Fruit fly (Drosophila melanogaster) whole organism, embryonic: ENCODE data around the gene Svil.

ENCODE experiments used
- Antp ChIP-seq: fragments of 200-800 bp; sonication (Bioruptor generic); optimal IDR thresholded peaks from 3 replicates; lab custom pipeline; 2016; ENCODE audit warnings: missing biosample characterization, missing genetic modification characterization
- Atf3 ChIP-seq: fragments of 200-800 bp; sonication (Bioruptor generic); optimal IDR thresholded peaks from 3 replicates; lab custom pipeline; 2016; ENCODE audit warnings: missing biosample characterization, missing genetic modification characterization
- C15 ChIP-seq: fragments of 200-800 bp; sonication (Bioruptor generic); IDR thresholded peaks from 3 replicates; pipeline ENCODE4 v1.3.6; 2022; ENCODE audit warnings: missing biosample characterization, missing genetic modification characterization
- CG10274 ChIP-seq: fragments of 200-800 bp; sonication (Bioruptor generic); optimal IDR thresholded peaks from 3 replicates; lab custom pipeline; 2017; ENCODE audit warnings: missing biosample characterization, mild to moderate bottlenecking, missing genetic modification characterization
- CG10321 ChIP-seq: fragments of 200-800 bp; sonication (Bioruptor generic); IDR thresholded peaks from 2 replicates; pipeline ENCODE4 v1.3.6; 2022; ENCODE audit warnings: missing biosample characterization, missing genetic modification characterization
- CG11247 ChIP-seq: fragments of 200-800 bp; sonication (Bioruptor generic); IDR thresholded peaks from 2 replicates; pipeline ENCODE4 v1.3.6; 2022; ENCODE audit warnings: missing biosample characterization, missing genetic modification characterization
- CG11696 ChIP-seq: fragments of 200-800 bp; sonication (Bioruptor generic); IDR thresholded peaks from 2 replicates; pipeline ENCODE4 v1.3.6; 2022; ENCODE audit warnings: missing biosample characterization, missing genetic modification characterization
- CG14050 ChIP-seq: fragments of 200-800 bp; sonication (Bioruptor generic); IDR thresholded peaks from 3 replicates; pipeline ENCODE4 v1.3.6; 2022; ENCODE audit warnings: missing biosample characterization, missing genetic modification characterization
- CG15011 ChIP-seq: fragments of 200-800 bp; sonication (Bioruptor generic); optimal IDR thresholded peaks from 3 replicates; lab custom pipeline; 2018; ENCODE audit warnings: missing biosample characterization, mild to moderate bottlenecking, missing genetic modification characterization
- CG17186 ChIP-seq: fragments of 200-800 bp; sonication (Bioruptor generic); optimal IDR thresholded peaks from 3 replicates; lab custom pipeline; 2017; ENCODE audit warnings: missing biosample characterization, missing genetic modification reagents, missing genetic modification characterization
- CG2116 ChIP-seq: fragments of 200-800 bp; sonication (Bioruptor generic); optimal IDR thresholded peaks from 3 replicates; lab custom pipeline; 2018; ENCODE audit warnings: missing biosample characterization, mild to moderate bottlenecking, missing genetic modification characterization
- CG2199 ChIP-seq: fragments of 200-800 bp; sonication (Bioruptor generic); IDR thresholded peaks from 3 replicates; pipeline ENCODE4 v1.3.6; 2022; ENCODE audit warnings: missing biosample characterization, missing genetic modification characterization
- CG30431 ChIP-seq: fragments of 200-800 bp; sonication (Bioruptor generic); optimal IDR thresholded peaks from 2 replicates; lab custom pipeline; 2017; ENCODE audit warnings: missing biosample characterization, missing genetic modification characterization
- CG34224 ChIP-seq: fragments of 200-800 bp; sonication (Bioruptor generic); IDR thresholded peaks from 3 replicates; pipeline ENCODE4 v1.3.6; 2022; ENCODE audit warnings: missing biosample characterization, missing genetic modification characterization; ENCODE audit not compliant: partially characterized antibody
- CG4282 ChIP-seq: fragments of 200-800 bp; sonication (Bioruptor generic); optimal IDR thresholded peaks from 2 replicates; lab custom pipeline; 2016; ENCODE audit warnings: missing biosample characterization, missing genetic modification characterization
- CG4328 ChIP-seq: fragments of 200-800 bp; sonication (Bioruptor generic); optimal IDR thresholded peaks from 3 replicates; lab custom pipeline; 2017; ENCODE audit warnings: missing biosample characterization, missing genetic modification reagents, missing genetic modification characterization
- CG7372 ChIP-seq: fragments of 200-800 bp; sonication (Bioruptor generic); IDR thresholded peaks from 2 replicates; pipeline ENCODE4 v1.3.6; 2022; ENCODE audit warnings: missing biosample characterization, missing genetic modification characterization
- CG7745 ChIP-seq: fragments of 200-800 bp; sonication (Bioruptor generic); optimal IDR thresholded peaks from 2 replicates; lab custom pipeline; 2018; ENCODE audit warnings: missing biosample characterization, mild to moderate bottlenecking, missing genetic modification characterization, moderate library complexity
- Chrac-16 ChIP-seq: fragments of 200-800 bp; sonication (Bioruptor generic); optimal IDR thresholded peaks from 3 replicates; lab custom pipeline; 2016; ENCODE audit warnings: missing biosample characterization, missing genetic modification characterization
- CkIIα-i1 ChIP-seq: fragments of 200-800 bp; sonication (Bioruptor generic); IDR thresholded peaks from 2 replicates; pipeline ENCODE4 v1.3.6; 2022; ENCODE audit warnings: missing biosample characterization, missing genetic modification characterization
- Doc3 ChIP-seq: fragments of 200-800 bp; sonication (Bioruptor generic); IDR thresholded peaks from 3 replicates; pipeline ENCODE4 v1.3.6; 2022; ENCODE audit warnings: missing biosample characterization, missing genetic modification characterization; ENCODE audit not compliant: partially characterized antibody
- Drgx ChIP-seq: fragments of 200-800 bp; sonication (Bioruptor generic); IDR thresholded peaks from 2 replicates; pipeline ENCODE4 v1.3.6; 2022; ENCODE audit warnings: missing biosample characterization, missing genetic modification characterization
- Elba2 ChIP-seq: fragments of 200-800 bp; sonication (Bioruptor generic); optimal IDR thresholded peaks from 3 replicates; lab custom pipeline; 2016; ENCODE audit warnings: missing biosample characterization, missing genetic modification characterization
- HLH54F ChIP-seq: fragments of 200-800 bp; sonication (Bioruptor generic); optimal IDR thresholded peaks from 3 replicates; lab custom pipeline; 2016; ENCODE audit warnings: missing biosample characterization, missing genetic modification characterization
- Hmx ChIP-seq: fragments of 200-800 bp; sonication (Bioruptor generic); optimal IDR thresholded peaks from 2 replicates; lab custom pipeline; 2016; ENCODE audit warnings: missing biosample characterization, missing genetic modification characterization
- MBD-R2 ChIP-seq: fragments of 200-800 bp; sonication (Bioruptor generic); IDR thresholded peaks from 2 replicates; pipeline ENCODE4 v1.3.6; 2022; ENCODE audit warnings: missing biosample characterization, missing genetic modification characterization
- Mad ChIP-seq: fragments of 200-800 bp; sonication (Bioruptor generic); optimal IDR thresholded peaks from 2 replicates; lab custom pipeline; 2016; ENCODE audit warnings: missing biosample characterization, missing genetic modification characterization
- Optix ChIP-seq: fragments of 200-800 bp; sonication (Bioruptor generic); IDR thresholded peaks from 3 replicates; pipeline ENCODE4 v1.3.6; 2022; ENCODE audit warnings: missing biosample characterization, missing genetic modification characterization
- Sin3A ChIP-seq: fragments of >200 bp; optimal IDR thresholded peaks from 2 replicates; lab custom pipeline; 2018
- amos ChIP-seq: fragments of 200-800 bp; sonication (Bioruptor generic); IDR thresholded peaks from 2 replicates; pipeline ENCODE4 v1.3.6; 2022; ENCODE audit warnings: missing biosample characterization, missing genetic modification characterization; ENCODE audit not compliant: partially characterized antibody
- cg ChIP-seq: fragments of 200-800 bp; sonication (Bioruptor generic); optimal IDR thresholded peaks from 3 replicates; lab custom pipeline; 2019; ENCODE audit warnings: missing biosample characterization, mild to moderate bottlenecking, missing genetic modification characterization, moderate library complexity
- crc ChIP-seq: fragments of 200-800 bp; sonication (Bioruptor generic); optimal IDR thresholded peaks from 2 replicates; lab custom pipeline; 2016; ENCODE audit warnings: missing biosample characterization, missing genetic modification characterization
- eve ChIP-seq, 2 experiments: fragments of >200 bp; optimal IDR thresholded peaks; 2 replicates each; lab custom pipeline; 2017; ENCODE audit warnings: missing biosample characterization in 2 of 2, missing genetic modification characterization in 2 of 2
- gsb ChIP-seq: fragments of 200-800 bp; sonication (Bioruptor generic); IDR thresholded peaks from 2 replicates; pipeline ENCODE4 v1.3.6; 2022; ENCODE audit warnings: missing biosample characterization, missing genetic modification characterization
- hbn ChIP-seq: fragments of 200-800 bp; sonication (Bioruptor generic); IDR thresholded peaks from 2 replicates; pipeline ENCODE4 v1.3.6; 2022; ENCODE audit warnings: missing biosample characterization, missing genetic modification characterization; ENCODE audit not compliant: partially characterized antibody
- her ChIP-seq: fragments of 200-800 bp; sonication (Bioruptor generic); optimal IDR thresholded peaks from 2 replicates; lab custom pipeline; 2016; ENCODE audit warnings: missing biosample characterization, missing genetic modification characterization
- jing ChIP-seq: fragments of 200-800 bp; sonication (Bioruptor generic); optimal IDR thresholded peaks from 2 replicates; lab custom pipeline; 2018; ENCODE audit warnings: missing biosample characterization, mild to moderate bottlenecking, missing genetic modification characterization
- jumu ChIP-seq: fragments of 200-800 bp; sonication (Bioruptor generic); optimal IDR thresholded peaks from 3 replicates; lab custom pipeline; 2016; ENCODE audit warnings: missing biosample characterization, missing genetic modification characterization
- lmd ChIP-seq: fragments of 200-800 bp; sonication (Bioruptor generic); IDR thresholded peaks from 2 replicates; pipeline ENCODE4 v1.3.6; 2022; ENCODE audit warnings: missing biosample characterization, missing genetic modification characterization
- luna ChIP-seq: fragments of 200-800 bp; sonication (Bioruptor generic); optimal IDR thresholded peaks from 2 replicates; lab custom pipeline; 2016; ENCODE audit warnings: missing biosample characterization, missing genetic modification characterization
- mam ChIP-seq: fragments of 200-800 bp; sonication (Bioruptor generic); optimal IDR thresholded peaks from 3 replicates; lab custom pipeline; 2016; ENCODE audit warnings: missing biosample characterization, missing genetic modification characterization
- otp ChIP-seq: fragments of 200-800 bp; sonication (Bioruptor generic); IDR thresholded peaks from 3 replicates; pipeline ENCODE4, ENCODE4 v1.3.6; 2022; ENCODE audit warnings: missing biosample characterization, missing genetic modification characterization
- phol ChIP-seq: fragments of 200-800 bp; sonication (Bioruptor generic); optimal IDR thresholded peaks from 3 replicates; lab custom pipeline; 2018; ENCODE audit warnings: missing biosample characterization, mild to moderate bottlenecking, missing genetic modification characterization, moderate library complexity
- sim ChIP-seq: fragments of 200-800 bp; sonication (Bioruptor generic); IDR thresholded peaks from 2 replicates; pipeline ENCODE4 v1.3.6; 2022; ENCODE audit warnings: missing biosample characterization, missing genetic modification characterization
- sob ChIP-seq: fragments of 200-800 bp; sonication (Bioruptor generic); IDR thresholded peaks from 2 replicates; pipeline ENCODE4 v1.3.6; 2022; ENCODE audit warnings: missing biosample characterization, missing genetic modification characterization
- trh ChIP-seq: fragments of 200-800 bp; sonication (Bioruptor generic); optimal IDR thresholded peaks from 2 replicates; lab custom pipeline; 2016; ENCODE audit warnings: missing biosample characterization, missing genetic modification characterization
- unc-4 ChIP-seq: fragments of 200-800 bp; sonication (Bioruptor generic); IDR thresholded peaks from 2 replicates; pipeline ENCODE4 v1.3.6; 2022; ENCODE audit warnings: missing biosample characterization, missing genetic modification characterization; ENCODE audit not compliant: partially characterized antibody
- unpg ChIP-seq: fragments of 200-800 bp; sonication (Bioruptor generic); optimal IDR thresholded peaks from 3 replicates; lab custom pipeline; 2018; ENCODE audit warnings: missing biosample characterization, mild to moderate bottlenecking, missing genetic modification characterization, moderate library complexity
- usp ChIP-seq: fragments of >200 bp; optimal IDR thresholded peaks from 2 replicates; lab custom pipeline; 2017; ENCODE audit warnings: missing biosample characterization, missing genetic modification characterization
- vfl ChIP-seq: fragments of 200-800 bp; sonication (Bioruptor generic); optimal IDR thresholded peaks from 2 replicates; lab custom pipeline; 2016; ENCODE audit warnings: missing biosample characterization, missing genetic modification characterization
- wdn ChIP-seq: fragments of 200-800 bp; sonication (Bioruptor generic); IDR thresholded peaks from 2 replicates; pipeline ENCODE4 v1.3.6; 2022; ENCODE audit warnings: missing biosample characterization, missing genetic modification characterization

Svil gene

DNA sequence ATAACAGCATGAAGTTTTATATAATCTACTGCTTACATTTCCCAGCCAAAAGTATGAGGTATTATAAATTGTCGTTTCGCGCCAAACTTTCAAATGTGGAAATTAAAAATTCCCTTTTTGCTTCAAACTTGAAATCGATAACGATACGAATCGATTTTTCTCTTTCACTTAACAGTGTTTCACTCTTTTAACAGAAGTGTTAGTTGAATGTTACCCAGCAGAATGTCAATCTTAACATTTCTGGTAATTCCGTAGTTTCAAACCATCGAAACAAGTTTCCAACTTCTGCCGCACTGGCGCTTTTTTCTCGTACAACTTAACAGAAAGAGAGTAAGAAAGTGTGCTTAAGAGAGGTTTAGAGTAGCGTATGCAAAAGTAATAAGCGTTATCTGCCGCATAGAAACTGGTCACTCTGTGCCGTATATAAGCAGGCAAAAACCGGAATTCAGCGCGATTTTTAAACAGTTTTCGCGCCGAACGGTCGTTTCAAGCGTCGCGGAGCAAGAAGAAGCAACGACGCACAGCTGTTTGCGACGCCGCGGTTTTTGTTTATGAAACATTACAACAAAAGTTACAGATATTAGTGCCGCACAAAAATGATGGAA, 89.1 kb downstream of the Svil start (continued):
- TF ChIP-seq crc (GFP tag; lab: Kevin White, UChicago) (no peak), Elba2 (GFP tag; lab: Kevin White, UChicago) (no peak), sob (GFP tag; lab: Robert Waterston, UW) (peak; percentile 66), Atf3 (GFP tag; lab: Kevin White, UChicago) (no peak), HLH54F (GFP tag; lab: Kevin White, UChicago) (peak; percentile 6), Drgx (no peak), vfl (peak; percentile 30), trh (GFP tag; lab: Kevin White, UChicago) (peak; percentile 29), Optix (no peak), cg (no peak), lmd (GFP tag; lab: Robert Waterston, UW) (no peak; the same call in 1 of the 2 replicates), CG7372 (GFP tag; lab: Robert Waterston, UW) (no peak), C15 (GFP tag; lab: Robert Waterston, UW) (no peak), CG2199 (GFP tag; lab: Robert Waterston, UW) (0 out of 3 replicates have a peak, but pooled peaks have one; percentile 64), Hmx (GFP tag; lab: Kevin White, UChicago) (no peak), CG30431 (GFP tag; lab: Kevin White, UChicago) (no peak), Mad (GFP tag; lab: Kevin White, UChicago) (no peak), Doc3 (peak; percentile 38; the same call in 1 of the 3 replicates), CG11247 (GFP tag; lab: Robert Waterston, UW) (0 out of 2 replicates have a peak, but pooled peaks have one; percentile 45), CG7745 (tag; lab: Kevin White, UChicago) (peak; percentile 67), jing (GFP tag; lab: Kevin White, UChicago) (no peak), wdn (GFP tag; lab: Robert Waterston, UW) (peak; percentile 25; the same call in 1 of the 2 replicates), eve (GFP tag; optimal IDR thresholded peaks at IDR 0.05; lab: Kevin White, UChicago) (peak in 1 of 2 experiments; percentile 67), CG2116 (GFP tag; lab: Kevin White, UChicago) (peak; percentile 88), her (GFP tag; lab: Kevin White, UChicago) (peak; percentile 67), CG4282 (peak; percentile 37), gsb (no peak), unpg (GFP tag; lab: Kevin White, UChicago) (peak; percentile 22), sim (GFP tag; lab: Robert Waterston, UW) (no peak), unc-4 (GFP tag; lab: Robert Waterston, UW) (peak; percentile 68), jumu (no peak), hbn (GFP tag; lab: Robert Waterston, UW) (peak; percentile 67), phol (tag; lab: Kevin White, UChicago) (peak; percentile 27), CG15011 (GFP tag; lab: Kevin White, UChicago) (no peak), CG11696 (GFP tag; lab: Robert Waterston, UW) (0 out of 2 replicates have a peak, but pooled peaks have one; percentile 13), CG14050 (GFP tag; lab: Robert Waterston, UW) (no peak), CG17186 (GFP tag; lab: Kevin White, UChicago) (peak; percentile 71), CG34224 (peak; percentile 73), CG10321 (GFP tag; lab: Robert Waterston, UW) (no peak), CG10274 (GFP tag; lab: Kevin White, UChicago) (no peak), CkIIα-i1 (GFP tag; lab: Robert Waterston, UW) (no peak), otp (GFP tag; lab: Robert Waterston, UW) (no peak), Sin3A (lab: Kevin White, UChicago) (peak; percentile 30), mam (GFP tag; lab: Kevin White, UChicago) (no peak), Chrac-16 (GFP tag; lab: Kevin White, UChicago) (peak; percentile 29), CG4328 (GFP tag; lab: Kevin White, UChicago) (peak; percentile 2), MBD-R2 (GFP tag; lab: Robert Waterston, UW) (0 out of 2 replicates have a peak, but pooled peaks have one; percentile 20), luna (GFP tag; lab: Kevin White, UChicago) (peak; percentile 69), amos (peak; percentile 53; the same call in 1 of the 2 replicates), Antp (peak; percentile 32), usp (GFP tag; lab: Kevin White, UChicago) (no peak)
